Fruit fly (Drosophila melanogaster) whole organism, embryonic: ENCODE measurements around the gene aqz.

Experiments used
- Atf3 ChIP-seq: fragments of 200-800 bp; sonication (Bioruptor generic); optimal IDR thresholded peaks from 3 replicates; lab custom pipeline; 2016; ENCODE audit warnings: missing biosample characterization, missing genetic modification characterization
- B-H2 ChIP-seq: fragments of 200-800 bp; sonication (Bioruptor generic); optimal IDR thresholded peaks from 2 replicates; lab custom pipeline; 2018; ENCODE audit warnings: missing biosample characterization, mild to moderate bottlenecking, missing genetic modification characterization
- CG11695 ChIP-seq: fragments of 200-800 bp; sonication (Bioruptor generic); IDR thresholded peaks from 3 replicates; pipeline ENCODE4 v1.3.6; 2022; ENCODE audit warnings: missing biosample characterization, missing genetic modification characterization
- CG12299 ChIP-seq: fragments of 200-800 bp; sonication (Bioruptor generic); optimal IDR thresholded peaks from 2 replicates; lab custom pipeline; 2018; ENCODE audit warnings: missing biosample characterization, mild to moderate bottlenecking, missing genetic modification characterization
- CG13624 ChIP-seq: fragments of 200-800 bp; sonication (Bioruptor generic); optimal IDR thresholded peaks from 2 replicates; lab custom pipeline; 2016; ENCODE audit warnings: missing biosample characterization, missing genetic modification characterization
- CG14014 ChIP-seq: fragments of 200-800 bp; sonication (Bioruptor generic); IDR thresholded peaks from 2 replicates; pipeline ENCODE4 v1.3.6; 2022; ENCODE audit warnings: missing biosample characterization, missing genetic modification characterization
- CG15269 ChIP-seq: fragments of 200-800 bp; sonication (Bioruptor generic); optimal IDR thresholded peaks from 2 replicates; lab custom pipeline; 2018; ENCODE audit warnings: missing biosample characterization, mild to moderate bottlenecking, missing genetic modification characterization, moderate library complexity
- CG1529 ChIP-seq: fragments of 200-800 bp; sonication (Bioruptor generic); optimal IDR thresholded peaks from 3 replicates; lab custom pipeline; 2018; ENCODE audit warnings: missing biosample characterization, missing genetic modification characterization
- CG15479 ChIP-seq: fragments of 200-800 bp; sonication (Bioruptor generic); optimal IDR thresholded peaks from 3 replicates; lab custom pipeline; 2019; ENCODE audit warnings: missing biosample characterization, mild to moderate bottlenecking, missing genetic modification characterization, moderate library complexity
- CG18262 ChIP-seq: fragments of 200-800 bp; optimal IDR thresholded peaks from 3 replicates; lab custom pipeline; 2019; ENCODE audit warnings: missing biosample characterization, mild to moderate bottlenecking, missing genetic modification characterization, moderate library complexity
- CG2678 ChIP-seq: fragments of 200-800 bp; sonication (Bioruptor generic); optimal IDR thresholded peaks from 3 replicates; lab custom pipeline; 2019; ENCODE audit warnings: missing biosample characterization, mild to moderate bottlenecking, missing genetic modification characterization, moderate library complexity
- CG32532 ChIP-seq: fragments of 200-800 bp; sonication (Bioruptor generic); IDR thresholded peaks from 2 replicates; pipeline ENCODE4 v1.3.6; 2022; ENCODE audit warnings: missing biosample characterization, missing genetic modification characterization
- CG6854 ChIP-seq: fragments of 200-800 bp; sonication (Bioruptor generic); optimal IDR thresholded peaks from 3 replicates; lab custom pipeline; 2017; ENCODE audit warnings: missing biosample characterization, mild to moderate bottlenecking, missing genetic modification characterization
- CG7556 ChIP-seq: fragments of 200-800 bp; sonication (Bioruptor generic); optimal IDR thresholded peaks from 2 replicates; lab custom pipeline; 2017; ENCODE audit warnings: missing biosample characterization, mild to moderate bottlenecking, missing genetic modification characterization
- CG7786 ChIP-seq: fragments of 200-800 bp; sonication (Bioruptor generic); optimal IDR thresholded peaks from 2 replicates; lab custom pipeline; 2016; ENCODE audit warnings: missing biosample characterization, missing genetic modification characterization
- CG8290 ChIP-seq, 3 experiments: fragments of 200-800 bp; sonication (Bioruptor generic); optimal IDR thresholded peaks; 2 replicates each; lab custom pipeline; 2016 to 2019; ENCODE audit warnings: missing biosample characterization in 3 of 3, missing genetic modification characterization in 3 of 3, mild to moderate bottlenecking in 2 of 3, moderate library complexity in 1 of 3
- CG9876 ChIP-seq: fragments of 200-800 bp; sonication (Bioruptor generic); optimal IDR thresholded peaks from 2 replicates; lab custom pipeline; 2016; ENCODE audit warnings: missing biosample characterization, missing genetic modification characterization
- Dbx ChIP-seq: fragments of 200-800 bp; sonication (Bioruptor generic); IDR thresholded peaks from 3 replicates; pipeline ENCODE4 v1.3.6; 2022; ENCODE audit warnings: missing biosample characterization, missing genetic modification characterization
- Dip2 ChIP-seq: fragments of 200-800 bp; sonication (Bioruptor generic); IDR thresholded peaks from 2 replicates; pipeline ENCODE4 v1.3.6; 2022; ENCODE audit warnings: missing biosample characterization, missing genetic modification characterization
- Doc3 ChIP-seq: fragments of 200-800 bp; sonication (Bioruptor generic); IDR thresholded peaks from 3 replicates; pipeline ENCODE4 v1.3.6; 2022; ENCODE audit warnings: missing biosample characterization, missing genetic modification characterization; ENCODE audit not compliant: partially characterized antibody
- Dp ChIP-seq: fragments of 200-800 bp; sonication (Bioruptor generic); optimal IDR thresholded peaks from 2 replicates; lab custom pipeline; 2018; ENCODE audit warnings: missing biosample characterization, mild to moderate bottlenecking, missing genetic modification characterization, moderate library complexity
- H15 ChIP-seq: fragments of 200-800 bp; sonication (Bioruptor generic); IDR thresholded peaks from 3 replicates; pipeline ENCODE4 v1.3.6; 2022; ENCODE audit warnings: missing biosample characterization, missing genetic modification characterization
- HLH3B ChIP-seq: fragments of 200-800 bp; sonication (Bioruptor generic); IDR thresholded peaks from 2 replicates; pipeline ENCODE4 v1.3.6; 2022; ENCODE audit warnings: missing biosample characterization, missing genetic modification characterization
- Hmr ChIP-seq: fragments of 200-800 bp; sonication (Bioruptor generic); optimal IDR thresholded peaks from 3 replicates; lab custom pipeline; 2017; ENCODE audit warnings: mild to moderate bottlenecking, missing biosample characterization, missing genetic modification reagents, missing genetic modification characterization
- Hmx ChIP-seq: fragments of 200-800 bp; sonication (Bioruptor generic); optimal IDR thresholded peaks from 2 replicates; lab custom pipeline; 2016; ENCODE audit warnings: missing biosample characterization, missing genetic modification characterization
- Hr3 ChIP-seq: fragments of 200-800 bp; sonication (Bioruptor generic); optimal IDR thresholded peaks from 3 replicates; lab custom pipeline; 2016; ENCODE audit warnings: missing biosample characterization, missing genetic modification characterization
- Lpt ChIP-seq: fragments of >200 bp; optimal IDR thresholded peaks from 2 replicates; lab custom pipeline; 2018; ENCODE audit warnings: missing biosample characterization, missing genetic modification characterization
- MESR4 ChIP-seq: fragments of 200-800 bp; sonication (Bioruptor generic); optimal IDR thresholded peaks from 2 replicates; lab custom pipeline; 2018; ENCODE audit warnings: missing biosample characterization, mild to moderate bottlenecking, missing genetic modification characterization, moderate library complexity
- Med ChIP-seq: fragments of 200-800 bp; sonication (Bioruptor generic); peaks from one replicate; lab custom pipeline; 2016; ENCODE audit warnings: missing biosample characterization, missing genetic modification characterization, mild to moderate bottlenecking, inconsistent platforms, moderate library complexity
- Tbp ChIP-seq: fragments of >200 bp; optimal IDR thresholded peaks from 2 replicates; lab custom pipeline; 2018; ENCODE audit warnings: missing biosample characterization, missing genetic modification characterization
- abd-A ChIP-seq: fragments of 200-800 bp; sonication (Bioruptor generic); optimal IDR thresholded peaks from 3 replicates; lab custom pipeline; 2019; ENCODE audit warnings: missing biosample characterization, mild to moderate bottlenecking, missing genetic modification characterization, moderate library complexity
- fd64A ChIP-seq: fragments of 200-800 bp; sonication (Bioruptor generic); optimal IDR thresholded peaks from 3 replicates; lab custom pipeline; 2018; ENCODE audit warnings: missing biosample characterization, mild to moderate bottlenecking, missing genetic modification characterization
- fu2 ChIP-seq: fragments of 200-800 bp; sonication (Bioruptor generic); optimal IDR thresholded peaks from 2 replicates; lab custom pipeline; 2016; ENCODE audit warnings: missing biosample characterization, missing genetic modification characterization
- hbn ChIP-seq: fragments of 200-800 bp; sonication (Bioruptor generic); IDR thresholded peaks from 2 replicates; pipeline ENCODE4 v1.3.6; 2022; ENCODE audit warnings: missing biosample characterization, missing genetic modification characterization; ENCODE audit not compliant: partially characterized antibody
- lab ChIP-seq: fragments of 200-800 bp; sonication (Bioruptor generic); optimal IDR thresholded peaks from 3 replicates; lab custom pipeline; 2017; ENCODE audit warnings: missing biosample characterization, missing genetic modification characterization, mild to moderate bottlenecking, moderate library complexity, missing genetic modification reagents
- nau ChIP-seq: fragments of 200-800 bp; sonication (Bioruptor generic); optimal IDR thresholded peaks from 3 replicates; lab custom pipeline; 2017; ENCODE audit warnings: missing biosample characterization, mild to moderate bottlenecking, missing genetic modification characterization, missing genetic modification reagents
- onecut ChIP-seq: fragments of 200-800 bp; sonication (Bioruptor generic); IDR thresholded peaks from 2 replicates; pipeline ENCODE4 v1.3.6; 2022; ENCODE audit warnings: missing biosample characterization, missing genetic modification characterization
- peb ChIP-seq: fragments of 200-800 bp; sonication (Bioruptor generic); IDR thresholded peaks from 2 replicates; pipeline ENCODE4 v1.3.6; 2022; ENCODE audit warnings: missing biosample characterization, missing genetic modification characterization
- pfk ChIP-seq: fragments of 200-800 bp; sonication (Bioruptor generic); optimal IDR thresholded peaks from 2 replicates; lab custom pipeline; 2018; ENCODE audit warnings: missing biosample characterization, mild to moderate bottlenecking, missing genetic modification characterization, moderate library complexity
- prd ChIP-seq, 3 experiments: fragments of >200 bp in 2 of 3; fragments of 200-800 bp in 1 of 3; sonication (Bioruptor generic) in 1 of 3; optimal IDR thresholded peaks in 2 of 3; IDR thresholded peaks in 1 of 3; 2 replicates in 2 of 3; 3 replicates in 1 of 3; pipeline versions ENCODE4 v1.3.6 to Lab custom; 2017 to 2022; ENCODE audit warnings: missing biosample characterization in 1 of 3, missing genetic modification characterization in 1 of 3
- pros ChIP-seq: fragments of 200-800 bp; sonication (Bioruptor generic); optimal IDR thresholded peaks from 3 replicates; lab custom pipeline; 2019; ENCODE audit warnings: missing biosample characterization, mild to moderate bottlenecking, missing genetic modification characterization, moderate library complexity
- ranshi ChIP-seq: fragments of 200-800 bp; sonication (Bioruptor generic); IDR thresholded peaks from 2 replicates; pipeline ENCODE4 v1.3.6; 2022; ENCODE audit warnings: missing biosample characterization, missing genetic modification characterization
- row ChIP-seq: fragments of 200-800 bp; sonication (Bioruptor generic); IDR thresholded peaks from 3 replicates; pipeline ENCODE4 v1.3.6; 2022; ENCODE audit warnings: missing biosample characterization, missing genetic modification characterization
- salm ChIP-seq: fragments of 200-800 bp; sonication (Bioruptor generic); optimal IDR thresholded peaks from 2 replicates; lab custom pipeline; 2018; ENCODE audit warnings: missing biosample characterization, mild to moderate bottlenecking, missing genetic modification characterization
- slp2 ChIP-seq: fragments of 200-800 bp; sonication (Bioruptor generic); optimal IDR thresholded peaks from 2 replicates; lab custom pipeline; 2016; ENCODE audit warnings: missing biosample characterization, missing genetic modification characterization
- tin ChIP-seq: fragments of 200-800 bp; sonication (Bioruptor generic); optimal IDR thresholded peaks from 3 replicates; lab custom pipeline; 2016; ENCODE audit warnings: missing biosample characterization, missing genetic modification characterization
- trem ChIP-seq: fragments of 200-800 bp; optimal IDR thresholded peaks from 3 replicates; lab custom pipeline; 2019; ENCODE audit warnings: missing biosample characterization, mild to moderate bottlenecking, missing genetic modification characterization, moderate library complexity
- unpg ChIP-seq: fragments of 200-800 bp; sonication (Bioruptor generic); optimal IDR thresholded peaks from 3 replicates; lab custom pipeline; 2018; ENCODE audit warnings: missing biosample characterization, mild to moderate bottlenecking, missing genetic modification characterization, moderate library complexity
- wek ChIP-seq: fragments of 200-800 bp; sonication (Bioruptor generic); optimal IDR thresholded peaks from 3 replicates; lab custom pipeline; 2018; ENCODE audit warnings: missing biosample characterization, mild to moderate bottlenecking, missing genetic modification characterization, moderate library complexity

aqz gene

DNA sequence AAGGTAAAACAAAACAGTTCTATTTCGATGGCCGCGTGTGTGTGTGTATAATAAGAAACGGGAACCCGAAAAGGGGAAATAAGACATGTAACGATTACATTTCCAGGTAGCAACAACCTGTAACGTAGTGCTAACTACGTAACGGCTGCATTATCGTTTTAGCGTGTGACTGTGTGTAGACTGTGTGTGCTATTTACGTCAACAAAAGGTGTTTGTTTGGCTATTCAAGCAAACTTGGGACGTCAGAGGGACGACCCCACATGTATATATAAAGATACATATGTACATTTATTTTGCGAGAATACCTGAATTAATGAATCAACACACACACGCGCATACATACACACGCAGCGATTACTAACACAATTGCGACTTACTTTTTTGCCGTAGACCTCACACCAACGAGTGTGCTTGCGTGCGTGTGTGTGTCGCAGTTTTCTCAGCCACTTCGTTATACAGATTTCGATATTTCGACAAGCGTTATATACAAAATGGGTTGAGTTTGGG, 878 bp downstream of the aqz start (continued):
- peak; percentile 37; the same call in 1 of the 3 replicates for TF ChIP-seq CG11695 (GFP tag; lab: Robert Waterston, UW)
- peak; percentile 51 for TF ChIP-seq fd64A (GFP tag; lab: Kevin White, UChicago)
- no peak for TF ChIP-seq Hmx (GFP tag; lab: Kevin White, UChicago)
- TF ChIP-seq CG6854 (GFP tag; lab: Kevin White, UChicago): no peak
- no peak for TF ChIP-seq salm (tag; lab: Kevin White, UChicago)
- peak; percentile 32 for TF ChIP-seq pros (GFP tag; lab: Kevin White, UChicago)
- TF ChIP-seq peb (GFP tag; lab: Robert Waterston, UW): no peak
- TF ChIP-seq Dbx: peak; percentile 52; the same call in 1 of the 3 replicates
- peak; percentile 63; the same call in 1 of the 2 replicates for TF ChIP-seq CG14014 (GFP tag; lab: Robert Waterston, UW)
- TF ChIP-seq lab: peak; percentile 66
- no peak for TF ChIP-seq Lpt
- peak; percentile 14; the same call in 1 of the 2 replicates for TF ChIP-seq HLH3B
- peak; percentile 12 for TF ChIP-seq fu2 (GFP tag; lab: Kevin White, UChicago)
- TF ChIP-seq nau (GFP tag; lab: Kevin White, UChicago): peak; percentile 20
- no peak for TF ChIP-seq Dip2 (GFP tag; lab: Robert Waterston, UW)
- TF ChIP-seq Hr3 (GFP tag; lab: Kevin White, UChicago): no peak
- TF ChIP-seq CG13624 (GFP tag; lab: Kevin White, UChicago): peak; percentile 48
- no peak for TF ChIP-seq Dp (GFP tag; lab: Kevin White, UChicago)
- TF ChIP-seq wek (GFP tag; lab: Kevin White, UChicago): no peak
- no peak for TF ChIP-seq H15 (GFP tag; lab: Robert Waterston, UW)
- TF ChIP-seq CG2678 (tag; lab: Kevin White, UChicago): peak; percentile 42
- TF ChIP-seq abd-A: peak; percentile 26
- TF ChIP-seq unpg (GFP tag; lab: Kevin White, UChicago): no peak
- TF ChIP-seq tin (GFP tag; lab: Kevin White, UChicago): no peak
- TF ChIP-seq B-H2 (GFP tag; lab: Kevin White, UChicago): peak; percentile 28
- TF ChIP-seq prd (optimal IDR thresholded peaks at IDR 0.05; lab: Kevin White, UChicago): no peak
- no peak; the same call in 2 of the 3 replicates for TF ChIP-seq prd (GFP tag; IDR thresholded peaks at IDR 0.05; lab: Robert Waterston, UW)
- TF ChIP-seq Tbp (GFP tag; lab: Kevin White, UChicago): no peak
- TF ChIP-seq Atf3: no peak
- TF ChIP-seq row (GFP tag; lab: Robert Waterston, UW): peak; percentile 23; the same call in 1 of the 3 replicates
- TF ChIP-seq Doc3 (GFP tag; lab: Robert Waterston, UW): no peak
- TF ChIP-seq CG7786: no peak
- TF ChIP-seq CG1529 (GFP tag; lab: Kevin White, UChicago): no peak
- no peak for TF ChIP-seq CG9876 (GFP tag; lab: Kevin White, UChicago)
- TF ChIP-seq onecut (GFP tag; lab: Robert Waterston, UW): peak; percentile 4; the same call in 1 of the 2 replicates
- no peak for TF ChIP-seq trem (tag; lab: Kevin White, UChicago)
- no peak for TF ChIP-seq ranshi (GFP tag; lab: Robert Waterston, UW)
- no peak for TF ChIP-seq MESR4 (GFP tag; lab: Kevin White, UChicago)
- TF ChIP-seq CG12299 (tag; lab: Kevin White, UChicago): peak; percentile 36
- TF ChIP-seq pfk: no peak
- TF ChIP-seq slp2 (GFP tag; lab: Kevin White, UChicago): no peak
- peak; percentile 33; the same call in 1 of the 2 replicates for TF ChIP-seq CG32532 (GFP tag; lab: Robert Waterston, UW)
- no peak for TF ChIP-seq hbn (GFP tag; lab: Robert Waterston, UW)
- peak; percentile 83 for TF ChIP-seq CG15479 (GFP tag; lab: Kevin White, UChicago)
- TF ChIP-seq CG8290 (GFP tag; optimal IDR thresholded peaks at IDR 0.05; lab: Kevin White, UChicago): no peak
- TF ChIP-seq CG8290 (tag; optimal IDR thresholded peaks at IDR 0.05; lab: Kevin White, UChicago): peak in 1 of 2 experiments; percentile 81
- TF ChIP-seq Med (GFP tag; lab: Kevin White, UChicago): peak; percentile 91
- TF ChIP-seq CG18262 (tag; lab: Kevin White, UChicago): no peak
- TF ChIP-seq Hmr (GFP tag; lab: Kevin White, UChicago): peak; percentile 48
- TF ChIP-seq CG7556 (GFP tag; lab: Kevin White, UChicago): no peak
- peak; percentile 23 for TF ChIP-seq CG15269 (tag; lab: Kevin White, UChicago)
